Comparison of ENCODE assay signal across 7 worm cellular contexts in genomic region chrV:9765622-9766021, ce11.
A peak's percentile ranks its signal among the peaks of the same experiment; 100 is the strongest.
TF ChIP-seq lines count a peak whose summit lies in the region.

No protein-coding gene starts in this region.

TF ChIP-seq in whole organism, L1 larva, 84 proteins besides CTCF, POLR2A, EP300 and RAD21 (continues in another document):
- TF ChIP-seq lin-14 (GFP tag; optimal IDR thresholded peaks at IDR 0.05; lab: Kevin White, UChicago) = peak; percentile 88
- TF ChIP-seq xbp-1 (tag; optimal IDR thresholded peaks at IDR 0.05; lab: Kevin White, UChicago) = no peak
- TF ChIP-seq swsn-7 (tag; optimal IDR thresholded peaks at IDR 0.05; lab: Kevin White, UChicago) = peak; percentile 15
- TF ChIP-seq tbx-2 (tag; optimal IDR thresholded peaks at IDR 0.05; lab: Kevin White, UChicago) = peak; percentile 17
- peak in 1 of 2 experiments; percentile 8 for TF ChIP-seq efl-1 (optimal IDR thresholded peaks at IDR 0.05; lab: Kevin White, UChicago)
- TF ChIP-seq efl-1 (GFP tag; optimal IDR thresholded peaks at IDR 0.05 in 1 of 2; lab: Kevin White, UChicago) = no peak
- TF ChIP-seq nhr-71 (tag; optimal IDR thresholded peaks at IDR 0.05; lab: Kevin White, UChicago) = peak; percentile 42
- TF ChIP-seq nhr-47 (tag; optimal IDR thresholded peaks at IDR 0.05; lab: Kevin White, UChicago) = peak; percentile 30
- peak; percentile 98 for TF ChIP-seq fkh-10 (GFP tag; optimal IDR thresholded peaks at IDR 0.05; lab: Kevin White, UChicago)
- TF ChIP-seq lsy-2 (tag; optimal IDR thresholded peaks at IDR 0.05; lab: Kevin White, UChicago) = peak; percentile 48 to 85
- TF ChIP-seq dsc-1 (tag; optimal IDR thresholded peaks at IDR 0.05; lab: Kevin White, UChicago) = no peak
- TF ChIP-seq ces-1 (GFP tag; optimal IDR thresholded peaks at IDR 0.05; lab: Kevin White, UChicago) = peak; percentile 100
- TF ChIP-seq aly-2 (tag; optimal IDR thresholded peaks at IDR 0.05; lab: Kevin White, UChicago) = no peak

TF ChIP-seq in whole organism, L2 larva, 48 proteins besides CTCF, POLR2A, EP300 and RAD21:
- TF ChIP-seq lsy-2 (tag; optimal IDR thresholded peaks at IDR 0.05; lab: Kevin White, UChicago) = peak; percentile 20 to 81
- peak; percentile 12 for TF ChIP-seq sem-4 (tag; optimal IDR thresholded peaks at IDR 0.05; lab: Kevin White, UChicago)
- TF ChIP-seq unc-62 (GFP tag; optimal IDR thresholded peaks at IDR 0.05; lab: Kevin White, UChicago) = no peak
- peak; percentile 2 for TF ChIP-seq nhr-6 (tag; optimal IDR thresholded peaks at IDR 0.05; lab: Kevin White, UChicago)
- TF ChIP-seq nhr-23 (tag; optimal IDR thresholded peaks at IDR 0.05; lab: Kevin White, UChicago) = no peak
- TF ChIP-seq zag-1 (tag; optimal IDR thresholded peaks at IDR 0.05; lab: Kevin White, UChicago) = peak; percentile 0
- peak; percentile 39 for TF ChIP-seq C34F6.9 (tag; optimal IDR thresholded peaks at IDR 0.05; lab: Kevin White, UChicago)
- peak; percentile 59 for TF ChIP-seq sma-9 (GFP tag; optimal IDR thresholded peaks at IDR 0.05; lab: Kevin White, UChicago)
- TF ChIP-seq sma-9 (tag; optimal IDR thresholded peaks at IDR 0.05; lab: Kevin White, UChicago) = no peak
- TF ChIP-seq skn-1 (tag; optimal IDR thresholded peaks at IDR 0.05; lab: Kevin White, UChicago) = no peak

TF ChIP-seq in whole organism, L3 larva, 47 proteins besides CTCF, POLR2A, EP300 and RAD21:
- no peak for TF ChIP-seq nhr-67 (tag; optimal IDR thresholded peaks at IDR 0.05; lab: Kevin White, UChicago)
- peak; percentile 99 for TF ChIP-seq fkh-10 (GFP tag; optimal IDR thresholded peaks at IDR 0.05; lab: Kevin White, UChicago)
- peak; percentile 64 for TF ChIP-seq nfya-1 (tag; optimal IDR thresholded peaks at IDR 0.05; lab: Kevin White, UChicago; ENCODE audit: insufficient read depth)
- TF ChIP-seq ztf-4 (tag; optimal IDR thresholded peaks at IDR 0.05; lab: Kevin White, UChicago) = no peak
- TF ChIP-seq sea-2 (GFP tag; optimal IDR thresholded peaks at IDR 0.05; lab: Kevin White, UChicago) = no peak
- TF ChIP-seq ama-1 (optimal IDR thresholded peaks at IDR 0.05; lab: Kevin White, UChicago) = no peak
TF ChIP-seq in whole organism, L3 larva: peak in this region for 2.

TF ChIP-seq in whole organism, L4 larva, 104 proteins besides CTCF, POLR2A, EP300 and RAD21:
- TF ChIP-seq unc-130 (GFP tag; optimal IDR thresholded peaks at IDR 0.05; lab: Kevin White, UChicago) (no peak), ceh-32 (tag; optimal IDR thresholded peaks at IDR 0.05; lab: Kevin White, UChicago; ENCODE audit: poor library complexity) (peak; percentile 14), ces-1 (GFP tag; optimal IDR thresholded peaks at IDR 0.05; lab: Kevin White, UChicago) (peak; percentile 100), lsy-2 (tag; optimal IDR thresholded peaks at IDR 0.05; lab: Kevin White, UChicago) (peak; percentile 6 to 83), mes-2 (tag; optimal IDR thresholded peaks at IDR 0.05; lab: Kevin White, UChicago; ENCODE audit: poor library complexity, severe bottlenecking) (no peak), Y5F2A.4 (GFP tag; optimal IDR thresholded peaks at IDR 0.05; lab: Kevin White, UChicago) (no peak), fkh-10 (GFP tag; optimal IDR thresholded peaks at IDR 0.05; lab: Kevin White, UChicago) (peak; percentile 97), D1046.2 (GFP tag; IDR thresholded peaks at IDR 0.05; lab: Robert Waterston, UW) (no peak), rbr-2 (tag; optimal IDR thresholded peaks at IDR 0.05; lab: Kevin White, UChicago) (peak; percentile 22), aha-1 (tag; lab: Kevin White, UChicago) (peak; percentile 71), unc-62 (GFP tag; optimal IDR thresholded peaks at IDR 0.05 in 1 of 2; lab: Kevin White, UChicago) (no peak), unc-62 (tag; optimal IDR thresholded peaks at IDR 0.05; lab: Kevin White, UChicago) (no peak)

TF ChIP-seq in whole organism, late embryonic, 69 proteins besides CTCF, POLR2A, EP300 and RAD21:
- TF ChIP-seq pqm-1 (tag; optimal IDR thresholded peaks at IDR 0.05; lab: Kevin White, UChicago) (no peak), ceh-31 (tag; optimal IDR thresholded peaks at IDR 0.05; lab: Kevin White, UChicago) (peak; percentile 15)

TF ChIP-seq in whole organism, mixed stage, embryonic, 35 proteins besides CTCF, POLR2A, EP300 and RAD21:
- TF ChIP-seq blmp-1 (tag; optimal IDR thresholded peaks at IDR 0.05; lab: Kevin White, UChicago) = no peak
- TF ChIP-seq unc-39 (tag; optimal IDR thresholded peaks at IDR 0.05; lab: Kevin White, UChicago) = no peak
- TF ChIP-seq nhr-2 (tag; optimal IDR thresholded peaks at IDR 0.05; lab: Kevin White, UChicago) = no peak
- TF ChIP-seq M03D4.4 (tag; optimal IDR thresholded peaks at IDR 0.05; lab: Kevin White, UChicago) = no peak
- TF ChIP-seq nhr-12 (tag; optimal IDR thresholded peaks at IDR 0.05; lab: Kevin White, UChicago) = no peak
- TF ChIP-seq pha-4 (tag; optimal IDR thresholded peaks at IDR 0.05; lab: Kevin White, UChicago) = no peak
- no peak for TF ChIP-seq zip-8 (tag; optimal IDR thresholded peaks at IDR 0.05; lab: Kevin White, UChicago)
- TF ChIP-seq ham-2 (GFP tag; optimal IDR thresholded peaks at IDR 0.05; lab: Kevin White, UChicago) = no peak
- TF ChIP-seq sem-2 (GFP tag; optimal IDR thresholded peaks at IDR 0.05; lab: Kevin White, UChicago) = no peak
- TF ChIP-seq ztf-11 (tag; optimal IDR thresholded peaks at IDR 0.05; lab: Kevin White, UChicago) = no peak
- no peak for TF ChIP-seq ceh-39 (tag; optimal IDR thresholded peaks at IDR 0.05; lab: Kevin White, UChicago)
- no peak for TF ChIP-seq bed-3 (GFP tag; optimal IDR thresholded peaks at IDR 0.05; lab: Kevin White, UChicago)
- no peak for TF ChIP-seq nhr-237 (tag; optimal IDR thresholded peaks at IDR 0.05; lab: Kevin White, UChicago)
- peak; percentile 100 for TF ChIP-seq ces-1 (GFP tag; optimal IDR thresholded peaks at IDR 0.05; lab: Kevin White, UChicago)
- no peak for TF ChIP-seq ceh-43 (GFP tag; optimal IDR thresholded peaks at IDR 0.05; lab: Kevin White, UChicago)
- TF ChIP-seq lsy-2 (tag; optimal IDR thresholded peaks at IDR 0.05; lab: Kevin White, UChicago) = peak; percentile 46

TF ChIP-seq in whole organism, young adult, 124 proteins besides CTCF, POLR2A, EP300 and RAD21:
- no peak for TF ChIP-seq ceh-79 (tag; optimal IDR thresholded peaks at IDR 0.05; lab: Kevin White, UChicago)
- no peak for TF ChIP-seq ztf-25 (GFP tag; IDR thresholded peaks at IDR 0.05; lab: Robert Waterston, UW)
- TF ChIP-seq snpc-1.3 (tag; optimal IDR thresholded peaks at IDR 0.05; lab: Kevin White, UChicago; ENCODE audit: insufficient read depth) = no peak
- TF ChIP-seq gei-17 (GFP tag; optimal IDR thresholded peaks at IDR 0.05; lab: Kevin White, UChicago) = no peak
- TF ChIP-seq ztf-26 (tag; optimal IDR thresholded peaks at IDR 0.05; lab: Kevin White, UChicago) = no peak
- TF ChIP-seq ceh-40 (GFP tag; IDR thresholded peaks at IDR 0.05; lab: Robert Waterston, UW) = no peak
- no peak for TF ChIP-seq hsf-1 (GFP tag; IDR thresholded peaks at IDR 0.05; lab: Robert Waterston, UW)
- TF ChIP-seq hmg-1.2 (GFP tag; IDR thresholded peaks at IDR 0.05; lab: Robert Waterston, UW) = no peak
- no peak for TF ChIP-seq F55B11.4 (tag; optimal IDR thresholded peaks at IDR 0.05; lab: Kevin White, UChicago; ENCODE audit: borderline replicate concordance, insufficient read depth)
- TF ChIP-seq ceh-91 (GFP tag; IDR thresholded peaks at IDR 0.05; lab: Robert Waterston, UW) = no peak
- TF ChIP-seq madf-10 (tag; optimal IDR thresholded peaks at IDR 0.05; lab: Kevin White, UChicago) = no peak
- peak in 1 of 3 experiments; percentile 27 for TF ChIP-seq lin-35 (GFP tag; optimal IDR thresholded peaks at IDR 0.05; lab: Kevin White, UChicago)
- peak; percentile 9 for TF ChIP-seq somi-1 (GFP tag; optimal IDR thresholded peaks at IDR 0.05; lab: Kevin White, UChicago)
